Fruit fly (Drosophila melanogaster) whole organism, embryonic: Measurements from ENCODE around the gene Son.

Experiments
- Aef1 ChIP-seq: fragments of 200-800 bp; sonication (Bioruptor generic); IDR thresholded peaks from 3 replicates; pipeline ENCODE4 v1.3.6; 2022; ENCODE audit warnings: missing biosample characterization, missing genetic modification characterization
- CG1024 ChIP-seq: fragments of 200-800 bp; sonication (Bioruptor generic); IDR thresholded peaks from 2 replicates; pipeline ENCODE4 v1.3.6; 2022; ENCODE audit warnings: missing biosample characterization, missing genetic modification characterization
- CG10274 ChIP-seq: fragments of 200-800 bp; sonication (Bioruptor generic); optimal IDR thresholded peaks from 3 replicates; lab custom pipeline; 2017; ENCODE audit warnings: missing biosample characterization, mild to moderate bottlenecking, missing genetic modification characterization
- CG10366 ChIP-seq: fragments of 200-800 bp; sonication (Bioruptor generic); IDR thresholded peaks from 2 replicates; pipeline ENCODE4 v1.3.6; 2022; ENCODE audit warnings: missing biosample characterization, missing genetic modification characterization
- CG10543 ChIP-seq: fragments of 200-800 bp; sonication (Bioruptor generic); optimal IDR thresholded peaks from 3 replicates; lab custom pipeline; 2017; ENCODE audit warnings: missing biosample characterization, mild to moderate bottlenecking, missing genetic modification characterization, moderate library complexity
- CG11560 ChIP-seq: fragments of 200-800 bp; sonication (Bioruptor generic); IDR thresholded peaks from 3 replicates; pipeline ENCODE4 v1.3.6; 2022; ENCODE audit warnings: missing biosample characterization, missing genetic modification characterization
- CG11695 ChIP-seq: fragments of 200-800 bp; sonication (Bioruptor generic); IDR thresholded peaks from 3 replicates; pipeline ENCODE4 v1.3.6; 2022; ENCODE audit warnings: missing biosample characterization, missing genetic modification characterization
- CG12744 ChIP-seq: fragments of 200-800 bp; sonication (Bioruptor generic); optimal IDR thresholded peaks from 2 replicates; lab custom pipeline; 2016; ENCODE audit warnings: missing biosample characterization, missing genetic modification characterization
- CG13894 ChIP-seq: fragments of 200-800 bp; sonication (Bioruptor generic); optimal IDR thresholded peaks from 3 replicates; lab custom pipeline; 2018; ENCODE audit warnings: missing biosample characterization, mild to moderate bottlenecking, missing genetic modification characterization, moderate library complexity
- CG1647 ChIP-seq: fragments of 200-800 bp; sonication (Bioruptor generic); optimal IDR thresholded peaks from 3 replicates; lab custom pipeline; 2016; ENCODE audit warnings: missing biosample characterization, missing genetic modification characterization
- CG17361 ChIP-seq: fragments of 200-800 bp; sonication (Bioruptor generic); IDR thresholded peaks from 3 replicates; pipeline ENCODE4 v1.3.6; 2022; ENCODE audit warnings: missing biosample characterization, missing genetic modification characterization
- CG17829 ChIP-seq: fragments of 200-800 bp; optimal IDR thresholded peaks from 2 replicates; lab custom pipeline; 2019; ENCODE audit warnings: missing biosample characterization, mild to moderate bottlenecking, missing genetic modification characterization, moderate library complexity
- CG30403 ChIP-seq: fragments of 200-800 bp; sonication (Bioruptor generic); optimal IDR thresholded peaks from 3 replicates; lab custom pipeline; 2016; ENCODE audit warnings: missing biosample characterization, missing genetic modification characterization
- CG31441 ChIP-seq: fragments of 200-800 bp; sonication (Bioruptor generic); IDR thresholded peaks from 2 replicates; pipeline ENCODE4 v1.3.6; 2022; ENCODE audit warnings: missing biosample characterization, missing genetic modification characterization
- CG3163 ChIP-seq: fragments of 200-800 bp; sonication (Bioruptor generic); optimal IDR thresholded peaks from 3 replicates; lab custom pipeline; 2016; ENCODE audit warnings: missing biosample characterization, missing genetic modification characterization
- CG34376 ChIP-seq: fragments of 200-800 bp; sonication (Bioruptor generic); optimal IDR thresholded peaks from 2 replicates; lab custom pipeline; 2018; ENCODE audit warnings: missing biosample characterization, mild to moderate bottlenecking, missing genetic modification characterization
- CG4360 ChIP-seq: fragments of 200-800 bp; sonication (Bioruptor generic); IDR thresholded peaks from 2 replicates; pipeline ENCODE4 v1.3.6; 2022; ENCODE audit warnings: missing biosample characterization, missing genetic modification characterization
- CG43689 ChIP-seq: fragments of 200-800 bp; sonication (Bioruptor generic); IDR thresholded peaks from 2 replicates; pipeline ENCODE4 v1.3.6; 2022; ENCODE audit warnings: missing biosample characterization, missing genetic modification characterization
- CG4404 ChIP-seq: fragments of 200-800 bp; sonication (Bioruptor generic); IDR thresholded peaks from 2 replicates; pipeline ENCODE4 v1.3.6; 2022; ENCODE audit warnings: missing biosample characterization, missing genetic modification characterization
- CG7987 ChIP-seq: fragments of 200-800 bp; sonication (Bioruptor generic); optimal IDR thresholded peaks from 2 replicates; lab custom pipeline; 2018; ENCODE audit warnings: missing biosample characterization, mild to moderate bottlenecking, missing genetic modification characterization, moderate library complexity
- CG9609 ChIP-seq: fragments of 200-800 bp; sonication (Bioruptor generic); optimal IDR thresholded peaks from 3 replicates; lab custom pipeline; 2016; ENCODE audit warnings: missing biosample characterization, missing genetic modification characterization
- CTCF ChIP-seq: fragments of 200-800 bp; sonication (Bioruptor generic); optimal IDR thresholded peaks from 2 replicates; lab custom pipeline; 2017; ENCODE audit warnings: missing biosample characterization, mild to moderate bottlenecking, missing genetic modification characterization, moderate library complexity
- Dip3 ChIP-seq: fragments of 200-800 bp; sonication (Bioruptor generic); optimal IDR thresholded peaks from 3 replicates; lab custom pipeline; 2016; ENCODE audit warnings: missing biosample characterization, missing genetic modification characterization
- ERR ChIP-seq: fragments of 200-800 bp; sonication (Bioruptor generic); optimal IDR thresholded peaks from 2 replicates; lab custom pipeline; 2016; ENCODE audit warnings: missing biosample characterization, missing genetic modification characterization
- Eip74EF ChIP-seq, 2 experiments: fragments of 200-800 bp in 1 of 2; fragments of >200 bp in 1 of 2; sonication (Bioruptor generic) in 1 of 2; optimal IDR thresholded peaks; 2 replicates each; lab custom pipeline; 2017 to 2019; ENCODE audit warnings: missing biosample characterization in 2 of 2, missing genetic modification characterization in 2 of 2, mild to moderate bottlenecking in 1 of 2, moderate library complexity in 1 of 2
- HLH4C ChIP-seq: fragments of 200-800 bp; sonication (Bioruptor generic); IDR thresholded peaks from 3 replicates; pipeline ENCODE4 v1.3.6; 2022; ENCODE audit warnings: missing biosample characterization, missing genetic modification characterization; ENCODE audit not compliant: partially characterized antibody
- Jarid2 ChIP-seq: fragments of 200-800 bp; sonication (Bioruptor generic); optimal IDR thresholded peaks from 3 replicates; lab custom pipeline; 2017; ENCODE audit warnings: mild to moderate bottlenecking, missing biosample characterization, missing genetic modification reagents, missing genetic modification characterization
- NK7.1 ChIP-seq: fragments of 200-800 bp; sonication (Bioruptor generic); optimal IDR thresholded peaks from 3 replicates; lab custom pipeline; 2016; ENCODE audit warnings: missing biosample characterization, missing genetic modification characterization
- Optix ChIP-seq: fragments of 200-800 bp; sonication (Bioruptor generic); IDR thresholded peaks from 3 replicates; pipeline ENCODE4 v1.3.6; 2022; ENCODE audit warnings: missing biosample characterization, missing genetic modification characterization
- Rx ChIP-seq: fragments of 200-800 bp; sonication (Bioruptor generic); IDR thresholded peaks from 2 replicates; pipeline ENCODE4 v1.3.6; 2022; ENCODE audit warnings: missing biosample characterization, missing genetic modification characterization
- Sry-β ChIP-seq: fragments of 200-800 bp; sonication (Bioruptor generic); optimal IDR thresholded peaks from 2 replicates; lab custom pipeline; 2018; ENCODE audit warnings: missing biosample characterization, mild to moderate bottlenecking, missing genetic modification characterization, moderate library complexity
- Taf1 ChIP-seq: fragments of 200-800 bp; sonication (Bioruptor generic); IDR thresholded peaks from 2 replicates; pipeline ENCODE4 v1.3.6; 2022; ENCODE audit warnings: missing biosample characterization, missing genetic modification characterization
- Trl ChIP-seq, 3 experiments: fragments of >200 bp in 2 of 3; fragments of 200-800 bp in 1 of 3; sonication (Bioruptor generic) in 1 of 3; optimal IDR thresholded peaks; 2 replicates in 1 of 3; 3 replicates in 2 of 3; lab custom pipeline; 2016 to 2017; ENCODE audit warnings: missing biosample characterization in 1 of 3, missing genetic modification characterization in 1 of 3
- Vsx1 ChIP-seq: fragments of 200-800 bp; sonication (Bioruptor generic); optimal IDR thresholded peaks from 2 replicates; lab custom pipeline; 2017; ENCODE audit warnings: missing biosample characterization, mild to moderate bottlenecking, missing genetic modification characterization, missing genetic modification reagents
- ap ChIP-seq: fragments of 200-800 bp; sonication (Bioruptor generic); IDR thresholded peaks from 2 replicates; pipeline ENCODE4 v1.3.6; 2022; ENCODE audit warnings: missing biosample characterization, missing genetic modification characterization
- bbx ChIP-seq: fragments of 200-800 bp; sonication (Bioruptor generic); IDR thresholded peaks from 2 replicates; pipeline ENCODE4 v1.3.6; 2022; ENCODE audit warnings: missing biosample characterization, missing genetic modification characterization; ENCODE audit not compliant: partially characterized antibody
- dimm ChIP-seq: fragments of 200-800 bp; sonication (Bioruptor generic); IDR thresholded peaks from 2 replicates; pipeline ENCODE4 v1.3.6; 2022; ENCODE audit warnings: missing biosample characterization, missing genetic modification characterization
- disco-r ChIP-seq: fragments of 200-800 bp; sonication (Bioruptor generic); optimal IDR thresholded peaks from 2 replicates; lab custom pipeline; 2016; ENCODE audit warnings: missing biosample characterization, missing genetic modification characterization
- dmrt11E ChIP-seq: fragments of 200-800 bp; sonication (Bioruptor generic); optimal IDR thresholded peaks from 3 replicates; lab custom pipeline; 2018; ENCODE audit warnings: missing biosample characterization, mild to moderate bottlenecking, missing genetic modification characterization, moderate library complexity
- dmrt99B ChIP-seq: fragments of 200-800 bp; sonication (Bioruptor generic); optimal IDR thresholded peaks from 2 replicates; lab custom pipeline; 2018; ENCODE audit warnings: missing biosample characterization, mild to moderate bottlenecking, missing genetic modification characterization, moderate library complexity
- dysf ChIP-seq: fragments of 200-800 bp; sonication (Bioruptor generic); IDR thresholded peaks from 3 replicates; pipeline ENCODE4 v1.3.6; 2022; ENCODE audit warnings: missing biosample characterization, missing genetic modification characterization
- lov ChIP-seq, 2 experiments: fragments of 200-800 bp in 1 of 2; fragments of >200 bp in 1 of 2; sonication (Bioruptor generic) in 1 of 2; IDR thresholded peaks in 1 of 2; optimal IDR thresholded peaks in 1 of 2; 2 replicates in 1 of 2; 3 replicates in 1 of 2; pipeline versions ENCODE4 v1.3.6 to Lab custom; 2017 to 2022; ENCODE audit warnings: missing biosample characterization in 1 of 2, missing genetic modification characterization in 1 of 2
- nerfin-1 ChIP-seq: fragments of 200-800 bp; sonication (Bioruptor generic); optimal IDR thresholded peaks from 3 replicates; lab custom pipeline; 2019; ENCODE audit warnings: missing biosample characterization, mild to moderate bottlenecking, missing genetic modification characterization, moderate library complexity
- org-1 ChIP-seq: fragments of 200-800 bp; sonication (Bioruptor generic); optimal IDR thresholded peaks from 2 replicates; lab custom pipeline; 2017; ENCODE audit warnings: missing biosample characterization, missing genetic modification characterization
- pb ChIP-seq: fragments of 200-800 bp; sonication (Bioruptor generic); optimal IDR thresholded peaks from 3 replicates; lab custom pipeline; 2016; ENCODE audit warnings: missing biosample characterization, missing genetic modification characterization
- pho ChIP-seq: fragments of 200-800 bp; sonication (Bioruptor generic); optimal IDR thresholded peaks from 2 replicates; lab custom pipeline; 2016; ENCODE audit warnings: missing biosample characterization, missing genetic modification characterization
- sens-2 ChIP-seq: fragments of 200-800 bp; sonication (Bioruptor generic); IDR thresholded peaks from 2 replicates; pipeline ENCODE4 v1.3.6; 2022; ENCODE audit warnings: missing biosample characterization, missing genetic modification characterization
- tgo ChIP-seq: fragments of 200-800 bp; sonication (Bioruptor generic); IDR thresholded peaks from 3 replicates; pipeline ENCODE4 v1.3.6; 2022; ENCODE audit warnings: missing biosample characterization, missing genetic modification characterization
- tx ChIP-seq: fragments of 200-800 bp; sonication (Bioruptor generic); optimal IDR thresholded peaks from 2 replicates; lab custom pipeline; 2016; ENCODE audit warnings: missing biosample characterization, missing genetic modification characterization
- unc-4 ChIP-seq: fragments of 200-800 bp; sonication (Bioruptor generic); IDR thresholded peaks from 2 replicates; pipeline ENCODE4 v1.3.6; 2022; ENCODE audit warnings: missing biosample characterization, missing genetic modification characterization; ENCODE audit not compliant: partially characterized antibody

The Son gene

DNA sequence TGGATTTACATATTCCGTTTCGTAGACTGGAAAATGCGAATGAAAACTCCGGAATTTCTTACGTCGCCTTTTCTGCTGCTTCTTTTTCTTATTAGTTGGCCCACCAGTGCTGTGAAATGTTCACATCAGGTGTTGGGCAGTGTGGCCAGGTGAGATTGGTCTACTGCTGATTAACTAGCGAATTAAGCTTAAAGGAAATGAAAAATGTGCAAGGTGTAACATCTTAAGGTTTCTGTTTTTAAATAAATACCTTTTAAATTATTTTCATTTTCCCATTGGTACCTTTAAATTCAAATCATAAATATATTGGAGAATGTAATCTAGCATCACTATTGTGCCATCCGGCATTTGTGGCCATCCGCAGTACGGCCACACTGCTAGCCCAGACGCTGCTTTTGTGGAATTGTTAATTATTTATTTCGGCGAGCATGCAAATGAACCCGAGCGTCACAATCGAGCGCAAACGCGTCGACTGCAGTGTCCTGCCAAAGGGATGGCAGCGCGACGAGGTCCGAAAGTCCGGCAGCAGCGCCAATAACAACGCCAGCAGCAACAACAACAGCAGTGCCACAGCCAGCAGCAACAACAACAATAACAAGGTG lies 18.3 kb upstream of the Son start, which contains the start of the genes AP-1mu and MBD-like (continued):
- TF ChIP-seq Jarid2 (GFP tag; lab: Kevin White, UChicago) (no peak), tx (GFP tag; lab: Kevin White, UChicago) (peak; percentile 58), CTCF (GFP tag; lab: Kevin White, UChicago) (no peak), CG1024 (GFP tag; lab: Robert Waterston, UW) (no peak), NK7.1 (GFP tag; lab: Kevin White, UChicago) (no peak), tgo (peak; percentile 65), Eip74EF (GFP tag; optimal IDR thresholded peaks at IDR 0.05; lab: Kevin White, UChicago) (no peak), Dip3 (GFP tag; lab: Kevin White, UChicago) (peak; percentile 68), nerfin-1 (tag; lab: Kevin White, UChicago) (peak; percentile 62), ap (GFP tag; lab: Robert Waterston, UW) (no peak), CG17361 (GFP tag; lab: Robert Waterston, UW) (peak; percentile 76), CG34376 (GFP tag; lab: Kevin White, UChicago) (peak; percentile 68), pb (GFP tag; lab: Kevin White, UChicago) (peak; percentile 9), CG9609 (peak; percentile 62), HLH4C (GFP tag; lab: Robert Waterston, UW) (no peak), Optix (GFP tag; lab: Robert Waterston, UW) (peak; percentile 9; the same call in 1 of the 3 replicates), CG7987 (GFP tag; lab: Kevin White, UChicago) (peak; percentile 4), Trl (optimal IDR thresholded peaks at IDR 0.05; lab: Kevin White, UChicago) (no peak), Trl (GFP tag; optimal IDR thresholded peaks at IDR 0.05; lab: Kevin White, UChicago) (peak; percentile 79), CG11695 (no peak), disco-r (no peak), CG10543 (peak; percentile 64), Vsx1 (GFP tag; lab: Kevin White, UChicago) (no peak), CG1647 (GFP tag; lab: Kevin White, UChicago) (peak; percentile 34), ERR (no peak), dimm (no peak), org-1 (GFP tag; lab: Kevin White, UChicago) (no peak), CG43689 (GFP tag; lab: Robert Waterston, UW) (no peak), CG10366 (peak; percentile 35; the same call in 1 of the 2 replicates), CG31441 (peak; percentile 69), CG12744 (GFP tag; lab: Kevin White, UChicago) (no peak), dmrt11E (peak; percentile 55), sens-2 (GFP tag; lab: Robert Waterston, UW) (no peak), pho (GFP tag; lab: Kevin White, UChicago) (peak; percentile 68), CG4404 (GFP tag; lab: Robert Waterston, UW) (peak; percentile 73), CG11560 (no peak), bbx (GFP tag; lab: Robert Waterston, UW) (no peak; the same call in 1 of the 2 replicates), CG30403 (peak; percentile 83), Aef1 (GFP tag; lab: Robert Waterston, UW) (peak; percentile 52), lov (optimal IDR thresholded peaks at IDR 0.05; lab: Kevin White, UChicago) (no peak), lov (GFP tag; IDR thresholded peaks at IDR 0.05; lab: Robert Waterston, UW) (no peak), Sry-β (GFP tag; lab: Kevin White, UChicago) (peak; percentile 76), Rx (GFP tag; lab: Robert Waterston, UW) (peak; percentile 7; the same call in 1 of the 2 replicates), CG4360 (GFP tag; lab: Robert Waterston, UW) (peak; percentile 99), CG13894 (tag; lab: Kevin White, UChicago) (peak; percentile 11), unc-4 (GFP tag; lab: Robert Waterston, UW) (no peak), Taf1 (peak; percentile 48; the same call in 1 of the 2 replicates), dmrt99B (no peak), CG17829 (peak; percentile 57), dysf (GFP tag; lab: Robert Waterston, UW) (peak; percentile 63; the same call in 1 of the 3 replicates), CG3163 (GFP tag; lab: Kevin White, UChicago) (no peak), CG10274 (no peak)
